Worm (Caenorhabditis elegans) whole organism, L1 larva: ENCODE measurements around the gene Y6D1A.2.

ENCODE experiments used
- F16B12.6 ChIP-seq: fragments of 150-350 bp; optimal IDR thresholded peaks from 2 replicates; lab custom pipeline; 2014; ENCODE audit warnings: missing biosample characterization, missing genetic modification characterization
- aha-1 ChIP-seq: fragments of 150-350 bp; optimal IDR thresholded peaks from 2 replicates; lab custom pipeline; 2014; ENCODE audit warnings: missing biosample characterization, missing genetic modification characterization
- aly-2 ChIP-seq: fragments of 150-350 bp; optimal IDR thresholded peaks from 2 replicates; lab custom pipeline; 2014; ENCODE audit warnings: missing biosample characterization, missing genetic modification characterization
- ama-1 ChIP-seq: fragments of 150-350 bp; optimal IDR thresholded peaks from 2 replicates; lab custom pipeline; 2014
- blmp-1 ChIP-seq: fragments of 150-350 bp; optimal IDR thresholded peaks from 2 replicates; lab custom pipeline; 2014; ENCODE audit warnings: missing biosample characterization, missing genetic modification characterization
- ceh-8 ChIP-seq: fragments of 200-800 bp; sonication (Bioruptor generic); optimal IDR thresholded peaks from 2 replicates; lab custom pipeline; 2018; ENCODE audit warnings: mild to moderate bottlenecking, missing genetic modification characterization, moderate library complexity, missing compliant biosample characterization
- ceh-82 ChIP-seq, 3 experiments: fragments of 150-350 bp in 1 of 3; sonication (generic microtip) in 2 of 3; optimal IDR thresholded peaks; 2 replicates each; lab custom pipeline; 2014 to 2017; ENCODE audit warnings: missing biosample characterization in 3 of 3, missing genetic modification characterization in 3 of 3
- ceh-88 ChIP-seq: fragments of 200-800 bp; sonication (Bioruptor generic); IDR thresholded peaks from 2 replicates; pipeline ENCODE4 v1.3.6; 2022; ENCODE audit warnings: missing genetic modification characterization, missing compliant biosample characterization
- ces-1 ChIP-seq: fragments of 150-350 bp; optimal IDR thresholded peaks from 2 replicates; lab custom pipeline; 2014; ENCODE audit warnings: missing biosample characterization, missing genetic modification reagents, missing genetic modification characterization
- efl-3 ChIP-seq: fragments of 200-800 bp; sonication (Bioruptor generic); optimal IDR thresholded peaks from 2 replicates; lab custom pipeline; 2018; ENCODE audit warnings: mild to moderate bottlenecking, missing genetic modification characterization, missing compliant biosample characterization
- egl-13 ChIP-seq: sonication (generic microtip); optimal IDR thresholded peaks from 2 replicates; lab custom pipeline; 2016; ENCODE audit warnings: missing genotype, missing genetic modification reagents, missing genetic modification characterization, missing compliant biosample characterization
- egl-27 ChIP-seq, 2 experiments: fragments of 150-350 bp in 1 of 2; sonication (generic microtip); optimal IDR thresholded peaks; 3 replicates each; lab custom pipeline; 2017 to 2018; ENCODE audit warnings: missing biosample characterization in 2 of 2, missing genetic modification characterization in 2 of 2, missing genetic modification reagents in 2 of 2
- elt-2 ChIP-seq: sonication (generic microtip); optimal IDR thresholded peaks from 2 replicates; lab custom pipeline; 2016; ENCODE audit warnings: missing genetic modification characterization, mild to moderate bottlenecking, inconsistent platforms, missing compliant biosample characterization, missing genetic modification reagents
- elt-3 ChIP-seq, 6 experiments: fragments of 150-350 bp in 1 of 6; sonication (generic microtip); optimal IDR thresholded peaks; 2 replicates each; lab custom pipeline; 2017 to 2018; ENCODE audit warnings: missing biosample characterization in 6 of 6, missing genetic modification characterization in 6 of 6, inconsistent platforms in 1 of 6
- ets-5 ChIP-seq: fragments of 200-800 bp; sonication (Bioruptor generic); IDR thresholded peaks from 2 replicates; pipeline ENCODE4 v1.3.6; 2022; ENCODE audit warnings: missing genetic modification characterization, missing compliant biosample characterization
- fkh-10 ChIP-seq: sonication (generic microtip); optimal IDR thresholded peaks from 2 replicates; lab custom pipeline; 2017; ENCODE audit warnings: missing biosample characterization, missing genetic modification reagents, missing genetic modification characterization
- fkh-8 ChIP-seq: sonication (generic microtip); optimal IDR thresholded peaks from 2 replicates; lab custom pipeline; 2016; ENCODE audit warnings: mild to moderate bottlenecking, missing genetic modification characterization, missing compliant biosample characterization
- grh-1 ChIP-seq: fragments of 200-800 bp; sonication (Bioruptor generic); IDR thresholded peaks from 2 replicates; pipeline ENCODE4 v1.3.6; 2022; ENCODE audit warnings: missing genetic modification reagents, missing genetic modification characterization, missing compliant biosample characterization
- hlh-17 ChIP-seq: fragments of 200-800 bp; sonication (Bioruptor generic); optimal IDR thresholded peaks from 2 replicates; lab custom pipeline; 2018; ENCODE audit warnings: missing genetic modification characterization, mild to moderate bottlenecking, missing compliant biosample characterization, moderate library complexity, borderline replicate concordance
- hlh-4 ChIP-seq: sonication (generic microtip); optimal IDR thresholded peaks from 2 replicates; lab custom pipeline; 2016; ENCODE audit warnings: mild to moderate bottlenecking, missing genetic modification characterization, missing compliant biosample characterization
- hpl-2 ChIP-seq: fragments of 150-350 bp; optimal IDR thresholded peaks from 2 replicates; lab custom pipeline; 2014; ENCODE audit warnings: missing biosample characterization, missing genetic modification reagents, missing genetic modification characterization
- isw-1 ChIP-seq: fragments of 200-800 bp; sonication (Bioruptor generic); IDR thresholded peaks from 2 replicates; pipeline ENCODE4 v1.3.6; 2022; ENCODE audit warnings: missing genetic modification characterization, missing compliant biosample characterization
- jun-1 ChIP-seq: fragments of 150-350 bp; optimal IDR thresholded peaks from 2 replicates; lab custom pipeline; 2014; ENCODE audit warnings: missing biosample characterization, missing genetic modification reagents, missing genetic modification characterization
- lin-13 ChIP-seq: fragments of 150-350 bp; optimal IDR thresholded peaks from 2 replicates; lab custom pipeline; 2014; ENCODE audit warnings: missing biosample characterization, missing genetic modification reagents, missing genetic modification characterization
- lin-14 ChIP-seq: fragments of 200-800 bp; sonication (Bioruptor generic); optimal IDR thresholded peaks from 2 replicates; lab custom pipeline; 2018; ENCODE audit warnings: mild to moderate bottlenecking, missing genetic modification characterization, moderate library complexity, missing compliant biosample characterization
- lin-35 ChIP-seq, 2 experiments: fragments of 150-350 bp; optimal IDR thresholded peaks; 2 replicates each; lab custom pipeline; 2014; ENCODE audit warnings: missing biosample characterization in 2 of 2, missing genetic modification characterization in 2 of 2, missing genetic modification reagents in 2 of 2
- lin-39 ChIP-seq: fragments of 150-350 bp; optimal IDR thresholded peaks from 2 replicates; lab custom pipeline; 2014; ENCODE audit warnings: missing biosample characterization, missing genetic modification reagents, missing genetic modification characterization
- mab-9 ChIP-seq: fragments of 200-800 bp; sonication (Bioruptor generic); IDR thresholded peaks from 2 replicates; pipeline ENCODE4 v1.3.6; 2022; ENCODE audit warnings: missing genetic modification reagents, missing genetic modification characterization, missing compliant biosample characterization
- mef-2 ChIP-seq: fragments of 150-350 bp; optimal IDR thresholded peaks from 2 replicates; lab custom pipeline; 2014; ENCODE audit warnings: missing biosample characterization, missing genetic modification characterization
- mep-1 ChIP-seq: fragments of 150-350 bp; optimal IDR thresholded peaks from 2 replicates; lab custom pipeline; 2014; ENCODE audit warnings: missing biosample characterization, missing genetic modification characterization
- nhr-19 ChIP-seq: fragments of 200-800 bp; sonication (Bioruptor generic); conservative IDR thresholded peaks from 2 replicates; pipeline ENCODE4 v1.3.6; 2022; ENCODE audit warnings: missing genetic modification characterization, missing compliant biosample characterization
- nhr-20 ChIP-seq: sonication (generic microtip); optimal IDR thresholded peaks from 2 replicates; lab custom pipeline; 2016; ENCODE audit warnings: mild to moderate bottlenecking, missing genetic modification characterization, missing compliant biosample characterization
- nhr-47 ChIP-seq: sonication (generic microtip); optimal IDR thresholded peaks from 2 replicates; lab custom pipeline; 2016; ENCODE audit warnings: mild to moderate bottlenecking, missing genetic modification characterization, moderate library complexity, missing compliant biosample characterization
- nhr-71 ChIP-seq: sonication (generic microtip); optimal IDR thresholded peaks from 2 replicates; lab custom pipeline; 2016; ENCODE audit warnings: mild to moderate bottlenecking, missing genetic modification characterization, moderate library complexity, missing compliant biosample characterization
- nhr-77 ChIP-seq: fragments of 150-350 bp; optimal IDR thresholded peaks from 2 replicates; lab custom pipeline; 2014; ENCODE audit warnings: missing biosample characterization, missing genetic modification characterization
- nhr-85 ChIP-seq: sonication (generic microtip); peaks from one replicate; lab custom pipeline; 2016; ENCODE audit warnings: missing genetic modification characterization, inconsistent platforms, missing compliant biosample characterization
- nhr-90 ChIP-seq: sonication (generic microtip); optimal IDR thresholded peaks from 2 replicates; lab custom pipeline; 2016; ENCODE audit warnings: mild to moderate bottlenecking, missing genetic modification characterization, missing compliant biosample characterization; ENCODE audit not compliant: poor library complexity
- skn-1 ChIP-seq: fragments of 150-350 bp; optimal IDR thresholded peaks from 2 replicates; lab custom pipeline; 2014; ENCODE audit warnings: missing biosample characterization, missing genetic modification characterization
- snpc-4 ChIP-seq: fragments of 150-350 bp; optimal IDR thresholded peaks from 2 replicates; lab custom pipeline; 2014; ENCODE audit warnings: missing biosample characterization, missing genetic modification characterization
- snu-23 ChIP-seq: sonication (generic microtip); optimal IDR thresholded peaks from 2 replicates; lab custom pipeline; 2016; ENCODE audit warnings: missing genetic modification characterization, missing compliant biosample characterization
- sox-4 ChIP-seq: sonication (generic microtip); optimal IDR thresholded peaks from 2 replicates; lab custom pipeline; 2016; ENCODE audit warnings: missing genetic modification characterization, missing compliant biosample characterization
- swsn-7 ChIP-seq: sonication (generic microtip); optimal IDR thresholded peaks from 2 replicates; lab custom pipeline; 2016; ENCODE audit warnings: missing genetic modification characterization, missing compliant biosample characterization
- unc-62 ChIP-seq: fragments of 150-350 bp; optimal IDR thresholded peaks from 2 replicates; lab custom pipeline; 2014; ENCODE audit warnings: missing biosample characterization, missing genetic modification reagents, missing genetic modification characterization
- unc-86 ChIP-seq: sonication (generic microtip); optimal IDR thresholded peaks from 2 replicates; lab custom pipeline; 2016; ENCODE audit warnings: missing genetic modification characterization, missing compliant biosample characterization
- vab-15 ChIP-seq: sonication (generic microtip); optimal IDR thresholded peaks from 2 replicates; lab custom pipeline; 2017; ENCODE audit warnings: missing genotype, mild to moderate bottlenecking, missing genetic modification characterization, missing compliant biosample characterization
- zag-1 ChIP-seq: fragments of 150-350 bp; optimal IDR thresholded peaks from 2 replicates; lab custom pipeline; 2014; ENCODE audit warnings: missing biosample characterization, missing genetic modification characterization

Gene Y6D1A.2

DNA sequence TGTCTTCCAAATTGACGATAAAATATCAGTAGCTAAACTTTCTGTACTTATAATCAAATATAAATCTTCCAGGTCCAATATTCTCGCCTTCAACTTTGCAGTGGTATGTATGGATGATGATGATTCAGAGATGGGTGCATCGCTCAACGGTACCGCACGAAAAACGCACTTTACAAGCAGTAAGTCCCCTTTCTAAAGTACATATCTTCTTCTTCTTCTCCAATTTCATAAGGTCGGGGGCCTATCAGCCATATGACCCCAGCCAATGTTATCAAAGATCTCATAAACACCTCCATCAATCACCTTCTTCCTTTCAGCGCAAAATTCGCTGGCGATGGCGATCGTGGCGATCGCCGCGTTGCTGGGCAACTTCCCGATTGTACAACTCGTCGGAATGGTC is 23.7 kb upstream of the Y6D1A.2 start:
- peak; percentile 7 for TF ChIP-seq nhr-71 (tag; lab: Kevin White, UChicago)
- no peak for TF ChIP-seq egl-27 (tag; optimal IDR thresholded peaks at IDR 0.05; lab: Kevin White, UChicago)
- TF ChIP-seq blmp-1 (tag; lab: Kevin White, UChicago), result peak; percentile 46
- peak; percentile 69 for TF ChIP-seq nhr-85 (tag; lab: Kevin White, UChicago)
- no peak for TF ChIP-seq aha-1
- no peak for TF ChIP-seq ces-1 (GFP tag; lab: Kevin White, UChicago)

DNA sequence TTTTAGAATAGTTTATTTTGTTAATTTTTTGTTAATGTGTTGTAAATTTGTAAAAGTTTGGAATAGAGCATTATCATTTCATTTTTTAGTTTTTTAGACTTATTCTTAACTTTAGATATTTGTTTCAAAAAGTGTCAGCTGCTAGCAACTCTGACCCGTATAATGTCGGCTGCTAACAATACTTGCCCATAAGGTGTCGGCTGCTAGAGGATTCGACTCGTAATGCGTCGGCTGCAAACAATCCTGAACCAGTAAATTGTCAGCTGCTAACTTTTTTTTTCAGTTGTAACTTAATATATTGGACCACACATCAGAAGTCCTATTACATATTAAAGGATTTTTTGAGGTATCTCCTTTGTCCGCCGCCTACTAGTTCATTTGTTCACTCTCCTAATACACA is 23.0 kb upstream of the Y6D1A.2 start:
- TF ChIP-seq F16B12.6 (tag; lab: Kevin White, UChicago) (no peak), sox-4 (tag; lab: Kevin White, UChicago) (no peak), lin-13 (GFP tag; lab: Kevin White, UChicago) (no peak), snpc-4 (tag; lab: Kevin White, UChicago) (peak; percentile 27), nhr-47 (tag; lab: Kevin White, UChicago) (no peak), hlh-17 (no peak), fkh-8 (tag; lab: Kevin White, UChicago) (no peak), isw-1 (no peak)

DNA sequence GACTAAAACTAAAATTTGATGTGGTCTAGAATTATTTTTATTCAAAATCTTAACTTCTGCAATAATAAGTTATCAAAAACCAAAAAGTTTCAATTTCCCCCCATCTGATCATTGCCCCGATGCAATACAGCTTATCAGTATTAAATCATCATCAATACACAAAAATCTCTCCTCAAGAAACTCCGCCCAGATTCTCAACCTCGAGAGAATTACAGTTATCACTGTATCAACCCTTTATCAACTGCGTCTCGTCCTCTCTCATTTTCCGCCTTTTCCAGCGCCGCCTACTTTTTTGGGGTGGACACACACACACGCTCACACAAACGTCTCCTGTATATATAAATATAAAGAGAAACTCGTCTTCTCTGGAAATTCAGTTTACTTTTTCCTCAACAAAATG is 22.6 kb upstream of the Y6D1A.2 start, which contains the start of gene T27D12.1:
T27D12.1 (plus strand) TSS at position 301 of the 400 bp plus-strand sequence.
- TF ChIP-seq zag-1, result no peak
- TF ChIP-seq, all 84 proteins: peak for 0

DNA sequence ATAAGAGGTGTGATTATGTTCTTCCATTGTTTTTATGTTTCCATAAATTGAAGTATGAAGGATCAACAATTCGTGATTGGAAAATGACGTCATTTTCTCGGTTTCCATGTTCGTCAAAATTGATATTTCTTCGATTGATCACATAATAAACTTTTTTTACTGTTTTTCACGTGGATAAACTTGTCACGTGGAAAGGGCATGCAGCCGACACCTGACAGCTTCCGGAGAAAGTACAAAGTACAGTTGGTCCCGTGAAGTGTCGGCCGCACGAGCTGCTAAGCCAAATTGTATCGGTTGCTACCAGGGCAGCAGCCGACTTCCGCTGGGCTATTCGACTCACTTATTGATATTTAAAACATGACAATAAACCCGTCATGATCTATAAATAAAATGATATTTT is 21.9 kb upstream of the Y6D1A.2 start:
- TF ChIP-seq ceh-82 (tag; optimal IDR thresholded peaks at IDR 0.05; lab: Kevin White, UChicago), result no peak
- no peak for TF ChIP-seq egl-13 (tag; lab: Kevin White, UChicago)
- TF ChIP-seq mep-1 (tag; lab: Kevin White, UChicago), result no peak
- no peak for TF ChIP-seq aly-2 (tag; lab: Kevin White, UChicago)
- peak; percentile 50 for TF ChIP-seq nhr-20 (tag; lab: Kevin White, UChicago)
- no peak for TF ChIP-seq nhr-77 (tag; lab: Kevin White, UChicago)
- no peak for TF ChIP-seq swsn-7
- TF ChIP-seq skn-1 (tag; lab: Kevin White, UChicago), result no peak
- no peak for TF ChIP-seq elt-2 (tag; lab: Kevin White, UChicago)
- TF ChIP-seq mab-9, result no peak
- TF ChIP-seq hlh-4 (tag; lab: Kevin White, UChicago), result no peak
- TF ChIP-seq ets-5 (GFP tag; lab: Robert Waterston, UW), result no peak
- TF ChIP-seq hlh-17, result no peak
- no peak for TF ChIP-seq ceh-88 (GFP tag; lab: Robert Waterston, UW)
- peak; percentile 59 for TF ChIP-seq nhr-90 (tag; lab: Kevin White, UChicago)
- TF ChIP-seq vab-15 (tag; lab: Kevin White, UChicago), result no peak
- TF ChIP-seq ama-1, result no peak
- peak; percentile 57 for TF ChIP-seq nhr-71 (tag; lab: Kevin White, UChicago)
- 0 out of 2 replicates have a peak, but pooled peaks have one; percentile 21 for TF ChIP-seq nhr-19 (GFP tag; lab: Robert Waterston, UW)
- TF ChIP-seq nhr-85 (tag; lab: Kevin White, UChicago), result peak; percentile 90
- no peak for TF ChIP-seq lin-39
- no peak for TF ChIP-seq mef-2 (tag; lab: Kevin White, UChicago)
- TF ChIP-seq efl-3, result no peak
- peak; percentile 35 for TF ChIP-seq snu-23 (GFP tag; lab: Kevin White, UChicago)
- TF ChIP-seq nhr-47 (tag; lab: Kevin White, UChicago), result peak; percentile 40
- TF ChIP-seq ceh-8, result no peak
- no peak for TF ChIP-seq lin-35 (GFP tag; optimal IDR thresholded peaks at IDR 0.05; lab: Kevin White, UChicago)
- peak; percentile 35 for TF ChIP-seq lin-14 (GFP tag; lab: Kevin White, UChicago)
- no peak for TF ChIP-seq jun-1
- TF ChIP-seq hpl-2, result no peak
- TF ChIP-seq unc-62 (GFP tag; lab: Kevin White, UChicago), result no peak
- TF ChIP-seq snpc-4 (tag; lab: Kevin White, UChicago), result peak; percentile 80
- no peak for TF ChIP-seq unc-86 (tag; lab: Kevin White, UChicago)
- TF ChIP-seq grh-1, result 0 out of 2 replicates have a peak, but pooled peaks have one; percentile 14
- no peak for TF ChIP-seq fkh-10 (GFP tag; lab: Kevin White, UChicago)
- no peak for TF ChIP-seq ces-1 (GFP tag; lab: Kevin White, UChicago)
- no peak for TF ChIP-seq elt-3 (tag; optimal IDR thresholded peaks at IDR 0.05; lab: Kevin White, UChicago)
